Worm (Caenorhabditis elegans) whole organism, midembryonic: ENCODE measurements around the gene C30G12.1.

Experiments
- T22C8.4 ChIP-seq: fragments of 200-800 bp; sonication (Bioruptor generic); IDR thresholded peaks from 2 replicates; pipeline ENCODE4 v1.3.6; 2022; ENCODE audit warnings: missing genetic modification characterization, missing compliant biosample characterization
- cog-1 ChIP-seq: sonication (generic microtip); optimal IDR thresholded peaks from 2 replicates; lab custom pipeline; 2016; ENCODE audit warnings: missing genetic modification characterization, missing compliant biosample characterization
- flt-1 ChIP-seq: fragments of 200-800 bp; sonication (Bioruptor generic); IDR thresholded peaks from 2 replicates; pipeline ENCODE4 v1.3.6; 2022; ENCODE audit warnings: missing genetic modification characterization, missing compliant biosample characterization
- klf-2 ChIP-seq: fragments of 200-800 bp; sonication (Bioruptor generic); conservative IDR thresholded peaks from 2 replicates; pipeline ENCODE4 v1.3.6; 2022; ENCODE audit warnings: missing genetic modification reagents, missing genetic modification characterization, missing compliant biosample characterization
- med-1 ChIP-seq: sonication (generic microtip); optimal IDR thresholded peaks from 2 replicates; lab custom pipeline; 2017; ENCODE audit warnings: missing genetic modification characterization, mild to moderate bottlenecking, missing compliant biosample characterization, antibody characterized with exemption, missing genetic modification reagents; ENCODE audit not compliant: insufficient read depth
- ref-1 ChIP-seq: fragments of 200-800 bp; sonication (Bioruptor generic); conservative IDR thresholded peaks from 2 replicates; pipeline ENCODE4 v1.3.6; 2022; ENCODE audit warnings: missing genetic modification reagents, missing genetic modification characterization, missing compliant biosample characterization
- tab-1 ChIP-seq: fragments of 200-800 bp; sonication (Bioruptor generic); IDR thresholded peaks from 2 replicates; pipeline ENCODE4 v1.3.6; 2022; ENCODE audit warnings: missing genetic modification characterization, missing compliant biosample characterization
- ztf-23 ChIP-seq: fragments of 200-800 bp; sonication (Bioruptor generic); IDR thresholded peaks from 2 replicates; pipeline ENCODE4 v1.3.6; 2022; ENCODE audit warnings: missing genetic modification reagents, missing genetic modification characterization, missing compliant biosample characterization
- ztf-29 ChIP-seq: fragments of 200-800 bp; sonication (Bioruptor generic); IDR thresholded peaks from 2 replicates; pipeline ENCODE4 v1.3.6; 2022; ENCODE audit warnings: missing genetic modification reagents, missing genetic modification characterization, missing compliant biosample characterization

Gene C30G12.1

DNA sequence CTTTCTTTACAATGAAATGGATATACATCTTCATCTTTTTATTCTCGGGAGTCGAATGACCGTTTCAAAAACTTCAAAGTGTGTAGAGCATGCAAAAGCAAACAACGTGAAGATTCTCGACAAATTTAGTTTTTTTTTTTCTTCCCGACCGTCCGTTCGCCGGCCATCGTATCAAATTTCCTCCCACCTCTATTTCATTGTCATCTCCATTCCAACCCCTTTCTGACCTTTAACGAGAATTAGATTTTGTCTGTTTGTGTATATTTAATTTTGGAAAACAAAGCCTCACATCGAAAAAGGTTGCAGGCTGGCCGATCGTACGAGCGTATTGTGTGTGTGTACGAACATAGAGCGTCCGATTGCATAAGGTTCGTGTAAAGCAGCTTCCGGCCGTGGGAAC is at the start of gene C30G12.1:
Gene C30G12.1, plus strand, starts transcription at position 301 of the 400 bp plus-strand sequence.
- no peak for TF ChIP-seq ztf-29 (GFP tag; lab: Robert Waterston, UW)
- no peak for TF ChIP-seq med-1
- no peak for TF ChIP-seq cog-1
- TF ChIP-seq klf-2 (GFP tag; lab: Robert Waterston, UW): no peak
- no peak for TF ChIP-seq ztf-23
- TF ChIP-seq tab-1 (GFP tag; lab: Robert Waterston, UW): no peak
- no peak for TF ChIP-seq ref-1 (GFP tag; lab: Robert Waterston, UW)
- no peak for TF ChIP-seq T22C8.4
- TF ChIP-seq flt-1 (GFP tag; lab: Robert Waterston, UW): no peak

DNA sequence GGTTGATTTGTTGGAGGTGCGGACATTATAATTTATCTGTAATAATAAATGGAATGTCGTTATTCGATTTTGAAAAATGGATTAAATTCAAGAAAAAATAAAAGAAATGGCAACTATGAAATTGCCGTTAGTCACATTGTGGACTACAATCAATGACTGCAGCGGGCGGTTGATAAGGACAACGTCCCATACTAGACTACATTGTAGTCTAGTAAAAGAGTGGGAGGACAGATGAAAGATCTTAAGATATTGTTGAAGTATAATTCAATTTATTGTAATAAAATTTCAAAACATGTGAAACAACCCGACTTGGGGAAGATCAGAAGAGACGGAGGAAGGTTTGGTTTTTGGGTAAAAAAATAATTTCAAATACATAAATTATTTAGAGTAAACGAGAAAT is 47.2 kb upstream of the C30G12.1 start, which contains the start of the genes prx-13 and ada-2:
Gene prx-13, minus strand, starts transcription at position 38 of the 400 bp plus-strand sequence.
Gene ada-2, plus strand, starts transcription at position 282 of the 400 bp plus-strand sequence.
- no peak for TF ChIP-seq ztf-23
- TF ChIP-seq tab-1 (GFP tag; lab: Robert Waterston, UW): no peak
- TF ChIP-seq klf-2 (GFP tag; lab: Robert Waterston, UW): no peak
- no peak for TF ChIP-seq cog-1
- no peak for TF ChIP-seq flt-1 (GFP tag; lab: Robert Waterston, UW)
- TF ChIP-seq ref-1 (GFP tag; lab: Robert Waterston, UW): no peak
- no peak for TF ChIP-seq med-1
- TF ChIP-seq T22C8.4: no peak
- no peak for TF ChIP-seq ztf-29 (GFP tag; lab: Robert Waterston, UW)

DNA sequence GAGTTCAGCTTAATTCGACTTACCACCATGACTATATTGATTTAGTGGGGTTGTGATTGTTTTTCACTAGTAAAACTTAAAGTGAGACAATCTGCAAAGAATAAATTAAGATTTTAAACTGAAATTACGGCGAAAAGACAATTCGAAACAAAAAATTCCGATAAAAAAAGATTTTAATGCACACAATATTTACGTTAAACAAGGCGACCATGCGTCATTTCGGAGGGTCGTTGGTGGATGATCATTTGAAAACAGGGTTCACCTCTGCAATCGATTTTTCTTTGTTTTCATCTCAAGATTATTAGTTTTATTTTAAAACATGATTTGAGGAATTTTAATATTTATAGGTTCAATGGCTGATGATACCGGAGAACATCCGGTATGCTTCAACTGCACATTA is 46.1 kb upstream of the C30G12.1 start, which contains the start of gene lsm-4:
Gene lsm-4, minus strand, starts transcription at position 91 of the 400 bp plus-strand sequence.
- TF ChIP-seq ztf-23 (no peak), flt-1 (GFP tag; lab: Robert Waterston, UW) (no peak), T22C8.4 (no peak), tab-1 (GFP tag; lab: Robert Waterston, UW) (no peak), klf-2 (GFP tag; lab: Robert Waterston, UW) (no peak), cog-1 (no peak), ref-1 (GFP tag; lab: Robert Waterston, UW) (no peak)

DNA sequence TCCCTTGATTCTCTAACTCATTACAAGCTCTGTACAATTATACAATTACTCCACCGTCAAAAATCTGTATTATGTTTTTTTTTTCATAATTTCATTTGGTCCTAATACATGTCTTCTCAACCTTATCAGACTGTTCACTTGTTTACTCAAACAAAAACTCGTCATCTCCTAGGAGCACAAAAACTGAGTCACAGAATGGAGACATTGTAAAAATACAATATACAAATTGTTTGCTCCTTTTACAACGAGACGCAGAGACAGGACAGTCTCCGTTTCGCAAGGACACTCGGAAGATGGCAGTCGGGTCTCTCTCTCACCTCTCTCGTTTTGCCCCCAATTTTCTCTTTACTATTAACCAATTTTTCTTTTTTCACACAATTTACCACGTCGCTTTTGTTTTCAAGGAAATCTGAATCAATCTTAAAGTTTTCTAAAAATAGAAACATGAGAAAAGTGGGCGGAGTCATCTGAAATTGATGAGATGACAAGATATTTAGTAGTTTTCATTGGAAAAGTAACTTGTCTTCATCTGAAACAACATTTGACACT is 43.5 kb upstream of the C30G12.1 start, which contains the start of gene F32A5.8:
Gene F32A5.8, plus strand, starts transcription at position 499 of the 549 bp plus-strand sequence.
- TF ChIP-seq klf-2 (GFP tag; lab: Robert Waterston, UW): no peak
- no peak for TF ChIP-seq T22C8.4
- no peak for TF ChIP-seq ztf-23
- TF ChIP-seq cog-1: no peak
- no peak for TF ChIP-seq ztf-29 (GFP tag; lab: Robert Waterston, UW)
- no peak for TF ChIP-seq tab-1 (GFP tag; lab: Robert Waterston, UW)
- TF ChIP-seq ref-1 (GFP tag; lab: Robert Waterston, UW): no peak
- TF ChIP-seq med-1: no peak
- no peak for TF ChIP-seq flt-1 (GFP tag; lab: Robert Waterston, UW)

DNA sequence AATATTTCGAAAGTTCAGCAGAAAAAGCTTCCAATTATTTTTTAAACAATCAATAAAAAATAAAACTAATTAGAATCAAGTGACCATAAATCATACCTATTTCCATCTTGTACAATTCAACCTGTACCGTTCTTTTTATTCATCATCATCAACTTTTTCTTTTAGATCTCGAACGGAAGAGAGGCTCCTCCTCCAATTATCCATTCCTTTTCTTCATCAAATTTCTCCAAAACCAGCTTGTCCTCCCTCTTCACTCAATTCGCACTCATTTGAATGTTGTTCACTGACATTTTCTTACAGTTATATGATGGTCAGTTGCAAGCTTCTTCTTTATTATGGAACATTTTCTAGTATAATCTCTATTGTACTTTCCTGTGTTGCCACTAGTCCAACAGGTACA is 37.3 kb upstream of the C30G12.1 start, which contains the start of gene C30G12.4:
Gene C30G12.4, plus strand, starts transcription at position 301 of the 400 bp plus-strand sequence.
- TF ChIP-seq med-1 (no peak), cog-1 (no peak), T22C8.4 (no peak), ztf-29 (GFP tag; lab: Robert Waterston, UW) (no peak), ref-1 (GFP tag; lab: Robert Waterston, UW) (no peak), tab-1 (GFP tag; lab: Robert Waterston, UW) (no peak)

ce11 chrII:7264675-7265074 is 34.5 kb upstream of the C30G12.1 start:
- TF ChIP-seq tab-1 (GFP tag; lab: Robert Waterston, UW) (no peak), med-1 (no peak), flt-1 (GFP tag; lab: Robert Waterston, UW) (no peak), ztf-23 (no peak), T22C8.4 (no peak), ref-1 (GFP tag; lab: Robert Waterston, UW) (no peak), klf-2 (GFP tag; lab: Robert Waterston, UW) (no peak), ztf-29 (GFP tag; lab: Robert Waterston, UW) (no peak), cog-1 (no peak)

DNA sequence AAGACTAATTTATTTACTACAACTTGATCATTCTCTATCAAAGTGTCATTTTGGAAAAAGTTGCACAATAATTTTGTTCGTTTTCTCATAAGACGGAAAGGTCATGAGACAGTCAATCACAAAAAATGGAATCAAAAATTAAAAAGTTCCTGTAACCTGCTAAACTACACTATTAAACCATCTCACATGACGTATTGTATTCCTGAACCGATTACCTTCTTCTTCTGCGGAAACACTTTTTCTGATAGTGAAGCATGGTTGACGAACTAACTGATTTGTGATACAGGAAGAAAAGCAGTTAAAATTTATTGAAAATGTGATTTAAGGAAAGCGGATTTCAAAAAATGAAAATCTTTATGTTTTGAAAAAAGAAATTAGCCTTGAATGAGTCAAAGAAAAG is 29.4 kb upstream of the C30G12.1 start:
- TF ChIP-seq cog-1 (no peak), klf-2 (GFP tag; lab: Robert Waterston, UW) (no peak), ref-1 (GFP tag; lab: Robert Waterston, UW) (no peak), med-1 (no peak), tab-1 (GFP tag; lab: Robert Waterston, UW) (no peak), ztf-29 (GFP tag; lab: Robert Waterston, UW) (no peak)

- TF ChIP-seq tab-1 (GFP tag; lab: Robert Waterston, UW) (no peak), flt-1 (GFP tag; lab: Robert Waterston, UW) (no peak), ztf-29 (GFP tag; lab: Robert Waterston, UW) (no peak), T22C8.4 (no peak), cog-1 (no peak), med-1 (no peak), ref-1 (GFP tag; lab: Robert Waterston, UW) (no peak), ztf-23 (no peak), klf-2 (GFP tag; lab: Robert Waterston, UW) (no peak)
These were observed 26.6 kb upstream of the C30G12.1 start for ce11 chrII:7272513-7272912.

ce11 chrII:7273517-7273916 is 25.6 kb upstream of the C30G12.1 start:
- TF ChIP-seq ref-1 (GFP tag; lab: Robert Waterston, UW) (no peak), tab-1 (GFP tag; lab: Robert Waterston, UW) (no peak), flt-1 (GFP tag; lab: Robert Waterston, UW) (no peak), cog-1 (no peak), T22C8.4 (no peak), med-1 (no peak), klf-2 (GFP tag; lab: Robert Waterston, UW) (no peak)

DNA sequence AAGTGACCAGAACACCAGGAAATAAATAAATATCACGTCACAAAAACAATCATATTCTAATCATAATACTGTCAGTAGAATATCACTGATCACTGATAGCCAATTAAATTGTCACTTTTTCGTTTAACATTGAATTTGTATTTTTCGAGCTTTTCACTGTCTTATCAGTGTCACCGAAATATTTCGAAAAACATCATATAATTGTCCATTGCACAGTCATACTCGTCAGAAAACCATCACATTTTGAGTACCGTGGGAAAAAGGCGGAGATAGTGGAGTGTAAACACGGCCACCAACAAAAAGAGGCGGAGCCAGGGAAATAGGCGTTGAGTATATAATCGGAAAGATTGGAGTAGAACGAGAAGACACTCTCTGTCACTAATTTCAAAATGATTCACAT is 21.9 kb upstream of the C30G12.1 start:
- TF ChIP-seq ztf-29 (GFP tag; lab: Robert Waterston, UW) (no peak), ztf-23 (no peak), med-1 (no peak), cog-1 (no peak), flt-1 (GFP tag; lab: Robert Waterston, UW) (no peak), tab-1 (GFP tag; lab: Robert Waterston, UW) (no peak), ref-1 (GFP tag; lab: Robert Waterston, UW) (no peak), T22C8.4 (no peak)
